Fruit fly (Drosophila melanogaster) whole organism, embryonic: ENCODE results near the gene Syx18.

Source experiments
- BtbVII ChIP-seq: fragments of 200-800 bp; sonication (Bioruptor generic); optimal IDR thresholded peaks from 3 replicates; lab custom pipeline; 2017; ENCODE audit warnings: missing biosample characterization, mild to moderate bottlenecking, missing genetic modification characterization
- CG10209 ChIP-seq: fragments of 200-800 bp; sonication (Bioruptor generic); optimal IDR thresholded peaks from 3 replicates; lab custom pipeline; 2017; ENCODE audit warnings: missing biosample characterization, mild to moderate bottlenecking, missing genetic modification characterization, missing genetic modification reagents
- CG10543 ChIP-seq: fragments of 200-800 bp; sonication (Bioruptor generic); optimal IDR thresholded peaks from 3 replicates; lab custom pipeline; 2017; ENCODE audit warnings: missing biosample characterization, mild to moderate bottlenecking, missing genetic modification characterization, moderate library complexity
- CG10959 ChIP-seq: fragments of 200-800 bp; sonication (Bioruptor generic); IDR thresholded peaks from 2 replicates; pipeline ENCODE4 v1.3.6; 2022; ENCODE audit warnings: missing biosample characterization, missing genetic modification characterization
- CG11085 ChIP-seq: fragments of 200-800 bp; sonication (Bioruptor generic); IDR thresholded peaks from 2 replicates; pipeline ENCODE4 v1.3.6; 2022; ENCODE audit warnings: missing biosample characterization, missing genetic modification characterization
- CG11504 ChIP-seq: fragments of 200-800 bp; sonication (Bioruptor generic); optimal IDR thresholded peaks from 3 replicates; lab custom pipeline; 2019; ENCODE audit warnings: missing biosample characterization, mild to moderate bottlenecking, missing genetic modification characterization, moderate library complexity
- CG11695 ChIP-seq: fragments of 200-800 bp; sonication (Bioruptor generic); IDR thresholded peaks from 3 replicates; pipeline ENCODE4 v1.3.6; 2022; ENCODE audit warnings: missing biosample characterization, missing genetic modification characterization
- CG12071 ChIP-seq: fragments of 200-800 bp; sonication (Bioruptor generic); optimal IDR thresholded peaks from 3 replicates; lab custom pipeline; 2018; ENCODE audit warnings: missing biosample characterization, mild to moderate bottlenecking, missing genetic modification characterization
- CG1233 ChIP-seq: fragments of 200-800 bp; sonication (Bioruptor generic); optimal IDR thresholded peaks from 4 replicates; lab custom pipeline; 2018; ENCODE audit warnings: missing biosample characterization, mild to moderate bottlenecking, missing genetic modification characterization
- CG1603 ChIP-seq: fragments of 200-800 bp; sonication (Bioruptor generic); optimal IDR thresholded peaks from 2 replicates; lab custom pipeline; 2019; ENCODE audit warnings: missing biosample characterization, mild to moderate bottlenecking, missing genetic modification characterization, moderate library complexity
- CG17186 ChIP-seq: fragments of 200-800 bp; sonication (Bioruptor generic); optimal IDR thresholded peaks from 3 replicates; lab custom pipeline; 2017; ENCODE audit warnings: missing biosample characterization, missing genetic modification reagents, missing genetic modification characterization
- CG17385 ChIP-seq: fragments of 200-800 bp; sonication (Bioruptor generic); optimal IDR thresholded peaks from 3 replicates; lab custom pipeline; 2018; ENCODE audit warnings: missing biosample characterization, mild to moderate bottlenecking, missing genetic modification characterization
- CG17568 ChIP-seq: fragments of 200-800 bp; sonication (Bioruptor generic); optimal IDR thresholded peaks from 2 replicates; lab custom pipeline; 2018; ENCODE audit warnings: missing biosample characterization, mild to moderate bottlenecking, missing genetic modification characterization, moderate library complexity
- CG2116 ChIP-seq: fragments of 200-800 bp; sonication (Bioruptor generic); optimal IDR thresholded peaks from 3 replicates; lab custom pipeline; 2018; ENCODE audit warnings: missing biosample characterization, mild to moderate bottlenecking, missing genetic modification characterization
- CG3065 ChIP-seq: fragments of 200-800 bp; sonication (Bioruptor generic); optimal IDR thresholded peaks from 2 replicates; lab custom pipeline; 2016; ENCODE audit warnings: missing biosample characterization, missing genetic modification characterization
- CG4424 ChIP-seq: fragments of 200-800 bp; sonication (Bioruptor generic); optimal IDR thresholded peaks from 3 replicates; lab custom pipeline; 2016; ENCODE audit warnings: missing biosample characterization, missing genetic modification characterization
- CG4730 ChIP-seq: fragments of 200-800 bp; sonication (Bioruptor generic); IDR thresholded peaks from 2 replicates; pipeline ENCODE4 v1.3.6; 2022; ENCODE audit warnings: missing biosample characterization, missing genetic modification characterization
- CG5245 ChIP-seq: fragments of 200-800 bp; sonication (Bioruptor generic); optimal IDR thresholded peaks from 3 replicates; lab custom pipeline; 2016; ENCODE audit warnings: missing biosample characterization, missing genetic modification characterization
- CG6683 ChIP-seq: fragments of 200-800 bp; sonication (Bioruptor generic); optimal IDR thresholded peaks from 2 replicates; lab custom pipeline; 2017; ENCODE audit warnings: missing biosample characterization, mild to moderate bottlenecking, missing genetic modification characterization, missing genetic modification reagents
- CG7786 ChIP-seq: fragments of 200-800 bp; sonication (Bioruptor generic); optimal IDR thresholded peaks from 2 replicates; lab custom pipeline; 2016; ENCODE audit warnings: missing biosample characterization, missing genetic modification characterization
- CG7987 ChIP-seq: fragments of 200-800 bp; sonication (Bioruptor generic); optimal IDR thresholded peaks from 2 replicates; lab custom pipeline; 2018; ENCODE audit warnings: missing biosample characterization, mild to moderate bottlenecking, missing genetic modification characterization, moderate library complexity
- CG8924 ChIP-seq: fragments of 200-800 bp; optimal IDR thresholded peaks from 3 replicates; lab custom pipeline; 2019; ENCODE audit warnings: missing biosample characterization, mild to moderate bottlenecking, missing genetic modification characterization, moderate library complexity
- Deaf1 ChIP-seq: fragments of 200-800 bp; optimal IDR thresholded peaks from 3 replicates; lab custom pipeline; 2019; ENCODE audit warnings: missing biosample characterization, mild to moderate bottlenecking, missing genetic modification characterization, moderate library complexity
- Dip3 ChIP-seq: fragments of 200-800 bp; sonication (Bioruptor generic); optimal IDR thresholded peaks from 3 replicates; lab custom pipeline; 2016; ENCODE audit warnings: missing biosample characterization, missing genetic modification characterization
- Dp ChIP-seq: fragments of 200-800 bp; sonication (Bioruptor generic); optimal IDR thresholded peaks from 2 replicates; lab custom pipeline; 2018; ENCODE audit warnings: missing biosample characterization, mild to moderate bottlenecking, missing genetic modification characterization, moderate library complexity
- HHEX ChIP-seq: fragments of 200-800 bp; sonication (Bioruptor generic); optimal IDR thresholded peaks from 3 replicates; lab custom pipeline; 2017; ENCODE audit warnings: missing biosample characterization, mild to moderate bottlenecking, missing genetic modification characterization, missing genetic modification reagents
- HmgD ChIP-seq: fragments of 200-800 bp; sonication (Bioruptor generic); optimal IDR thresholded peaks from 3 replicates; lab custom pipeline; 2016; ENCODE audit warnings: missing biosample characterization, missing genetic modification characterization
- MESR4 ChIP-seq: fragments of 200-800 bp; sonication (Bioruptor generic); optimal IDR thresholded peaks from 2 replicates; lab custom pipeline; 2018; ENCODE audit warnings: missing biosample characterization, mild to moderate bottlenecking, missing genetic modification characterization, moderate library complexity
- Med ChIP-seq: fragments of 200-800 bp; sonication (Bioruptor generic); peaks from one replicate; lab custom pipeline; 2016; ENCODE audit warnings: missing biosample characterization, missing genetic modification characterization, mild to moderate bottlenecking, inconsistent platforms, moderate library complexity
- Side ChIP-seq: fragments of 200-800 bp; sonication (Bioruptor generic); optimal IDR thresholded peaks from 2 replicates; lab custom pipeline; 2016; ENCODE audit warnings: missing biosample characterization, missing genetic modification characterization
- Sox100B ChIP-seq: fragments of 200-800 bp; sonication (Bioruptor generic); optimal IDR thresholded peaks from 3 replicates; lab custom pipeline; 2018; ENCODE audit warnings: missing biosample characterization, mild to moderate bottlenecking, missing genetic modification characterization
- ato ChIP-seq: fragments of 200-800 bp; sonication (Bioruptor generic); IDR thresholded peaks from 2 replicates; pipeline ENCODE4 v1.3.6; 2022; ENCODE audit warnings: missing biosample characterization, missing genetic modification characterization; ENCODE audit not compliant: partially characterized antibody
- crp ChIP-seq, 2 experiments: fragments of 200-800 bp; sonication (Bioruptor generic); optimal IDR thresholded peaks; 2 replicates in 1 of 2; 3 replicates in 1 of 2; lab custom pipeline; 2017; ENCODE audit warnings: missing biosample characterization in 2 of 2, missing genetic modification characterization in 2 of 2, mild to moderate bottlenecking in 1 of 2, moderate library complexity in 1 of 2
- disco-r ChIP-seq: fragments of 200-800 bp; sonication (Bioruptor generic); optimal IDR thresholded peaks from 2 replicates; lab custom pipeline; 2016; ENCODE audit warnings: missing biosample characterization, missing genetic modification characterization
- esg ChIP-seq: fragments of 200-800 bp; sonication (Bioruptor generic); conservative IDR thresholded peaks from 2 replicates; pipeline ENCODE4 v1.3.6; 2022; ENCODE audit warnings: missing biosample characterization, missing genetic modification characterization
- exex ChIP-seq: fragments of 200-800 bp; sonication (Bioruptor generic); optimal IDR thresholded peaks from 4 replicates; lab custom pipeline; 2018; ENCODE audit warnings: missing biosample characterization, mild to moderate bottlenecking, missing genetic modification characterization, moderate library complexity
- eyg ChIP-seq: fragments of 200-800 bp; sonication (Bioruptor generic); optimal IDR thresholded peaks from 3 replicates; lab custom pipeline; 2016; ENCODE audit warnings: missing biosample characterization, missing genetic modification characterization
- fd102C ChIP-seq: fragments of 200-800 bp; sonication (Bioruptor generic); optimal IDR thresholded peaks from 2 replicates; lab custom pipeline; 2018; ENCODE audit warnings: missing biosample characterization, mild to moderate bottlenecking, missing genetic modification characterization, moderate library complexity
- gem ChIP-seq: fragments of 200-800 bp; sonication (Bioruptor generic); optimal IDR thresholded peaks from 2 replicates; lab custom pipeline; 2019; ENCODE audit warnings: missing biosample characterization, mild to moderate bottlenecking, missing genetic modification characterization, moderate library complexity
- gro ChIP-seq: fragments of 200-800 bp; sonication (Bioruptor generic); optimal IDR thresholded peaks from 2 replicates; lab custom pipeline; 2016; ENCODE audit warnings: missing biosample characterization, missing genetic modification characterization
- hbn ChIP-seq: fragments of 200-800 bp; sonication (Bioruptor generic); IDR thresholded peaks from 2 replicates; pipeline ENCODE4 v1.3.6; 2022; ENCODE audit warnings: missing biosample characterization, missing genetic modification characterization; ENCODE audit not compliant: partially characterized antibody
- her ChIP-seq: fragments of 200-800 bp; sonication (Bioruptor generic); optimal IDR thresholded peaks from 2 replicates; lab custom pipeline; 2016; ENCODE audit warnings: missing biosample characterization, missing genetic modification characterization
- mirr ChIP-seq: fragments of 200-800 bp; sonication (Bioruptor generic); optimal IDR thresholded peaks from 3 replicates; lab custom pipeline; 2018; ENCODE audit warnings: missing biosample characterization, mild to moderate bottlenecking, missing genetic modification characterization
- mld ChIP-seq: fragments of 200-800 bp; sonication (Bioruptor generic); IDR thresholded peaks from 3 replicates; pipeline ENCODE4 v1.3.6; 2022; ENCODE audit warnings: missing biosample characterization, missing genetic modification characterization; ENCODE audit not compliant: partially characterized antibody
- oc ChIP-seq: fragments of 200-800 bp; sonication (Bioruptor generic); optimal IDR thresholded peaks from 2 replicates; lab custom pipeline; 2018; ENCODE audit warnings: missing biosample characterization, mild to moderate bottlenecking, missing genetic modification characterization, moderate library complexity
- onecut ChIP-seq: fragments of 200-800 bp; sonication (Bioruptor generic); IDR thresholded peaks from 2 replicates; pipeline ENCODE4 v1.3.6; 2022; ENCODE audit warnings: missing biosample characterization, missing genetic modification characterization
- pfk ChIP-seq: fragments of 200-800 bp; sonication (Bioruptor generic); optimal IDR thresholded peaks from 2 replicates; lab custom pipeline; 2018; ENCODE audit warnings: missing biosample characterization, mild to moderate bottlenecking, missing genetic modification characterization, moderate library complexity
- psq ChIP-seq: fragments of 200-800 bp; sonication (Bioruptor generic); optimal IDR thresholded peaks from 2 replicates; lab custom pipeline; 2017; ENCODE audit warnings: missing biosample characterization, missing genetic modification characterization
- sens ChIP-seq: fragments of 200-800 bp; sonication (Bioruptor generic); peaks from one replicate; lab custom pipeline; 2016; ENCODE audit warnings: missing biosample characterization, missing genetic modification characterization
- sisA ChIP-seq: fragments of 200-800 bp; sonication (Bioruptor generic); IDR thresholded peaks from 2 replicates; pipeline ENCODE4 v1.3.6; 2022; ENCODE audit warnings: missing biosample characterization, missing genetic modification characterization
- trh ChIP-seq: fragments of 200-800 bp; sonication (Bioruptor generic); optimal IDR thresholded peaks from 2 replicates; lab custom pipeline; 2016; ENCODE audit warnings: missing biosample characterization, missing genetic modification characterization

The Syx18 gene

DNA sequence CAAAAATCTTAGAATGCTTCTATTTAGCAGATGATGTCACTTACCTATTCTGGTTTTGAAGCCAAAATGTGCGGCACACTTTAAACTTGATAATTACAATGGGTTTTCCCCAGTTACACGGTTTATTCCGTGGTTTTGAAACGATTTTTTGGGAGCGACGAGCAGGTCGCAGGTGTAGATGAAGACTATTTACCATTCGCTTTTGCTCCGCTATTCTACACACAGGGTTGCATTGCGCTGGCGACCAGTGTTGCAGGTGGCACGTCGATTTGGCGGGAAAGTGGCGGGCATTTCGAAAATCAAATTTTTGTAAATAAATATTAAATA is 42.7 kb downstream of the Syx18 start, which contains the start of gene REPTOR (continued):
- no peak for TF ChIP-seq mld (GFP tag; lab: Robert Waterston, UW)
- TF ChIP-seq CG11695 (GFP tag; lab: Robert Waterston, UW): no peak
- TF ChIP-seq CG4424 (GFP tag; lab: Kevin White, UChicago): peak; percentile 7
- TF ChIP-seq CG10959 (GFP tag; lab: Robert Waterston, UW): no peak
- TF ChIP-seq CG11085 (GFP tag; lab: Robert Waterston, UW): no peak
- no peak for TF ChIP-seq CG3065
- TF ChIP-seq oc (tag; lab: Kevin White, UChicago): no peak
- TF ChIP-seq disco-r (GFP tag; lab: Kevin White, UChicago): no peak
- no peak for TF ChIP-seq CG5245 (GFP tag; lab: Kevin White, UChicago)
- peak; percentile 26 for TF ChIP-seq Sox100B (GFP tag; lab: Kevin White, UChicago)
- TF ChIP-seq Side (GFP tag; lab: Kevin White, UChicago): no peak
- no peak for TF ChIP-seq CG4730 (GFP tag; lab: Robert Waterston, UW)
- TF ChIP-seq pfk (GFP tag; lab: Kevin White, UChicago): peak; percentile 38
- TF ChIP-seq HHEX: peak; percentile 57
- TF ChIP-seq CG17186 (GFP tag; lab: Kevin White, UChicago): peak; percentile 63
- TF ChIP-seq eyg (GFP tag; lab: Kevin White, UChicago): no peak
- peak; percentile 75 for TF ChIP-seq CG10543 (GFP tag; lab: Kevin White, UChicago)
- peak; percentile 27 for TF ChIP-seq fd102C (GFP tag; lab: Kevin White, UChicago)
- TF ChIP-seq Dip3 (GFP tag; lab: Kevin White, UChicago): no peak
- TF ChIP-seq CG2116: peak; percentile 99
- TF ChIP-seq trh (GFP tag; lab: Kevin White, UChicago): no peak
- TF ChIP-seq Dp (GFP tag; lab: Kevin White, UChicago): peak; percentile 99
- no peak for TF ChIP-seq sisA (GFP tag; lab: Robert Waterston, UW)
- TF ChIP-seq CG1603: peak; percentile 58
- TF ChIP-seq CG17385 (GFP tag; lab: Kevin White, UChicago): peak; percentile 40
- TF ChIP-seq hbn (GFP tag; lab: Robert Waterston, UW): no peak
- peak; percentile 8 for TF ChIP-seq CG12071 (GFP tag; lab: Kevin White, UChicago)
- TF ChIP-seq mirr (GFP tag; lab: Kevin White, UChicago): peak; percentile 3
- TF ChIP-seq CG8924 (tag; lab: Kevin White, UChicago): peak; percentile 49
- peak; percentile 67 for TF ChIP-seq CG7987 (GFP tag; lab: Kevin White, UChicago)
- TF ChIP-seq CG1233: peak; percentile 26
- TF ChIP-seq exex (tag; lab: Kevin White, UChicago): peak; percentile 13
- peak; percentile 12 for TF ChIP-seq CG6683
- TF ChIP-seq psq (GFP tag; lab: Kevin White, UChicago): peak; percentile 100
- peak; percentile 35 for TF ChIP-seq CG10209 (GFP tag; lab: Kevin White, UChicago)
- TF ChIP-seq her: peak; percentile 12
- TF ChIP-seq CG17568 (GFP tag; lab: Kevin White, UChicago): peak; percentile 34
- TF ChIP-seq Med (GFP tag; lab: Kevin White, UChicago): peak; percentile 92
- peak; percentile 28 for TF ChIP-seq gem
- TF ChIP-seq HmgD (GFP tag; lab: Kevin White, UChicago): no peak
- TF ChIP-seq sens: peak; percentile 63
- TF ChIP-seq gro (GFP tag; lab: Kevin White, UChicago): peak; percentile 29
- TF ChIP-seq CG7786 (GFP tag; lab: Kevin White, UChicago): peak; percentile 5
- no peak for TF ChIP-seq esg (GFP tag; lab: Robert Waterston, UW)
- TF ChIP-seq BtbVII (GFP tag; lab: Kevin White, UChicago): peak; percentile 55
- peak in 1 of 2 experiments; percentile 35 for TF ChIP-seq crp (GFP tag; optimal IDR thresholded peaks at IDR 0.05; lab: Kevin White, UChicago)
- TF ChIP-seq CG11504 (tag; lab: Kevin White, UChicago): peak; percentile 40
- peak; percentile 22; the same call in 1 of the 2 replicates for TF ChIP-seq onecut (GFP tag; lab: Robert Waterston, UW)
- TF ChIP-seq Deaf1 (tag; lab: Kevin White, UChicago): peak; percentile 15
- TF ChIP-seq MESR4 (GFP tag; lab: Kevin White, UChicago): peak; percentile 81
- TF ChIP-seq ato (GFP tag; lab: Robert Waterston, UW): no peak
